Worm (Caenorhabditis elegans) whole organism, late embryonic: Measurements from ENCODE around the gene oac-14.

Experiments
- F13H6.1 ChIP-seq: sonication (generic microtip); optimal IDR thresholded peaks from 2 replicates; lab custom pipeline; 2016; ENCODE audit warnings: missing genetic modification characterization, missing compliant biosample characterization
- K09A11.1 ChIP-seq: sonication (generic microtip); optimal IDR thresholded peaks from 2 replicates; lab custom pipeline; 2017; ENCODE audit warnings: antibody characterized with exemption, mild to moderate bottlenecking, missing genetic modification characterization, missing compliant biosample characterization; ENCODE audit not compliant: insufficient read depth
- T23F11.4 ChIP-seq: fragments of 200-800 bp; sonication (Bioruptor generic); optimal IDR thresholded peaks from 2 replicates; lab custom pipeline; 2018; ENCODE audit warnings: mild to moderate bottlenecking, missing genetic modification characterization, missing compliant biosample characterization
- Y22D7AL.16 ChIP-seq: sonication (generic microtip); optimal IDR thresholded peaks from 2 replicates; lab custom pipeline; 2016; ENCODE audit warnings: missing genetic modification characterization, missing compliant biosample characterization
- ama-1 ChIP-seq: fragments of 150-350 bp; optimal IDR thresholded peaks from 2 replicates; lab custom pipeline; 2014
- ceh-14 ChIP-seq: sonication (generic microtip); optimal IDR thresholded peaks from 2 replicates; lab custom pipeline; 2016; ENCODE audit warnings: missing genotype, missing genetic modification characterization, missing compliant biosample characterization
- ceh-19 ChIP-seq: fragments of 200-800 bp; sonication (Bioruptor generic); optimal IDR thresholded peaks from 2 replicates; lab custom pipeline; 2018; ENCODE audit warnings: mild to moderate bottlenecking, missing genetic modification characterization, missing compliant biosample characterization
- ceh-2 ChIP-seq: sonication (generic microtip); optimal IDR thresholded peaks from 2 replicates; lab custom pipeline; 2016; ENCODE audit warnings: missing genotype, missing genetic modification characterization, missing compliant biosample characterization
- ceh-24 ChIP-seq: sonication (generic microtip); optimal IDR thresholded peaks from 2 replicates; lab custom pipeline; 2016; ENCODE audit warnings: mild to moderate bottlenecking, missing genetic modification characterization, missing compliant biosample characterization
- ceh-30 ChIP-seq: fragments of 150-350 bp; optimal IDR thresholded peaks from 2 replicates; lab custom pipeline; 2014; ENCODE audit warnings: missing biosample characterization, missing genetic modification characterization
- ceh-31 ChIP-seq: sonication (generic microtip); optimal IDR thresholded peaks from 2 replicates; lab custom pipeline; 2016; ENCODE audit warnings: missing genetic modification characterization, missing compliant biosample characterization
- ceh-34 ChIP-seq: sonication (generic microtip); optimal IDR thresholded peaks from 2 replicates; lab custom pipeline; 2016; ENCODE audit warnings: mild to moderate bottlenecking, missing genetic modification characterization, missing compliant biosample characterization
- ceh-45 ChIP-seq: fragments of 200-800 bp; sonication (Bioruptor generic); IDR thresholded peaks from 2 replicates; pipeline ENCODE4 v1.3.6; 2022; ENCODE audit warnings: missing genetic modification reagents, missing genetic modification characterization, missing compliant biosample characterization
- ceh-48 ChIP-seq: sonication (generic microtip); optimal IDR thresholded peaks from 2 replicates; lab custom pipeline; 2016; ENCODE audit warnings: missing genetic modification characterization, inconsistent platforms, missing compliant biosample characterization
- ceh-6 ChIP-seq: fragments of 200-800 bp; sonication (Bioruptor generic); optimal IDR thresholded peaks from 2 replicates; lab custom pipeline; 2018; ENCODE audit warnings: mild to moderate bottlenecking, missing genetic modification characterization, missing compliant biosample characterization
- che-1 ChIP-seq: sonication (generic microtip); optimal IDR thresholded peaks from 2 replicates; lab custom pipeline; 2016; ENCODE audit warnings: mild to moderate bottlenecking, missing genetic modification characterization, missing compliant biosample characterization
- dmd-4 ChIP-seq: sonication (generic microtip); optimal IDR thresholded peaks from 2 replicates; lab custom pipeline; 2016; ENCODE audit warnings: borderline replicate concordance, missing genetic modification characterization, missing compliant biosample characterization
- dve-1 ChIP-seq: sonication (generic microtip); optimal IDR thresholded peaks from 2 replicates; lab custom pipeline; 2017; ENCODE audit warnings: antibody characterized with exemption, mild to moderate bottlenecking, missing genetic modification characterization, missing compliant biosample characterization
- elt-2 ChIP-seq: sonication (generic microtip); optimal IDR thresholded peaks from 2 replicates; lab custom pipeline; 2016; ENCODE audit warnings: missing genetic modification reagents, missing genetic modification characterization, missing compliant biosample characterization
- elt-4 ChIP-seq: sonication (generic microtip); optimal IDR thresholded peaks from 2 replicates; lab custom pipeline; 2016; ENCODE audit warnings: missing genetic modification characterization, missing compliant biosample characterization
- eyg-1 ChIP-seq: sonication (generic microtip); optimal IDR thresholded peaks from 2 replicates; lab custom pipeline; 2016; ENCODE audit warnings: missing genotype, missing genetic modification characterization, missing compliant biosample characterization
- fax-1 ChIP-seq: sonication (generic microtip); optimal IDR thresholded peaks from 2 replicates; lab custom pipeline; 2016; ENCODE audit warnings: missing genotype, missing genetic modification characterization, missing compliant biosample characterization
- fkh-10 ChIP-seq: fragments of 150-350 bp; optimal IDR thresholded peaks from 2 replicates; lab custom pipeline; 2014; ENCODE audit warnings: missing biosample characterization, missing genetic modification reagents, missing genetic modification characterization
- hlh-13 ChIP-seq: fragments of 200-800 bp; sonication (Bioruptor generic); optimal IDR thresholded peaks from 2 replicates; lab custom pipeline; 2018; ENCODE audit warnings: mild to moderate bottlenecking, missing genetic modification characterization, missing compliant biosample characterization
- hlh-15 ChIP-seq: sonication (generic microtip); optimal IDR thresholded peaks from 2 replicates; lab custom pipeline; 2016; ENCODE audit warnings: missing genetic modification characterization, missing compliant biosample characterization
- hlh-30 ChIP-seq: sonication (generic microtip); optimal IDR thresholded peaks from 2 replicates; lab custom pipeline; 2017; ENCODE audit warnings: antibody characterized with exemption, missing genetic modification characterization, missing compliant biosample characterization; ENCODE audit not compliant: insufficient read depth
- hlh-8 ChIP-seq: sonication (generic microtip); optimal IDR thresholded peaks from 2 replicates; lab custom pipeline; 2016; ENCODE audit warnings: missing genotype, missing genetic modification characterization, missing compliant biosample characterization
- madf-2 ChIP-seq: sonication (generic microtip); optimal IDR thresholded peaks from 2 replicates; lab custom pipeline; 2017; ENCODE audit warnings: missing genetic modification characterization, missing compliant biosample characterization
- nhr-11 ChIP-seq: fragments of 150-350 bp; optimal IDR thresholded peaks from 2 replicates; lab custom pipeline; 2014; ENCODE audit warnings: missing biosample characterization, missing genetic modification characterization
- nhr-232 ChIP-seq: sonication (generic microtip); optimal IDR thresholded peaks from 2 replicates; lab custom pipeline; 2016; ENCODE audit warnings: missing genetic modification characterization, missing compliant biosample characterization
- npax-4 ChIP-seq: sonication (generic microtip); optimal IDR thresholded peaks from 2 replicates; lab custom pipeline; 2016; ENCODE audit warnings: missing genetic modification characterization, missing compliant biosample characterization
- odd-2 ChIP-seq: sonication (generic microtip); optimal IDR thresholded peaks from 2 replicates; lab custom pipeline; 2017; ENCODE audit warnings: antibody characterized with exemption, mild to moderate bottlenecking, missing genetic modification characterization, missing compliant biosample characterization
- pqm-1 ChIP-seq: sonication (generic microtip); optimal IDR thresholded peaks from 2 replicates; lab custom pipeline; 2016; ENCODE audit warnings: missing genetic modification characterization, missing compliant biosample characterization
- ref-2 ChIP-seq: sonication (generic microtip); optimal IDR thresholded peaks from 2 replicates; lab custom pipeline; 2016; ENCODE audit warnings: missing genetic modification characterization, missing compliant biosample characterization
- sox-2 ChIP-seq: fragments of 200-800 bp; sonication (Bioruptor generic); IDR thresholded peaks from 2 replicates; pipeline ENCODE4 v1.3.6; 2022; ENCODE audit warnings: missing genetic modification reagents, missing genetic modification characterization, missing compliant biosample characterization
- sox-4 ChIP-seq: sonication (generic microtip); optimal IDR thresholded peaks from 2 replicates; lab custom pipeline; 2017; ENCODE audit warnings: mild to moderate bottlenecking, missing genetic modification characterization, inconsistent platforms, missing compliant biosample characterization
- tbx-2 ChIP-seq: sonication (generic microtip); optimal IDR thresholded peaks from 2 replicates; lab custom pipeline; 2016; ENCODE audit warnings: missing genetic modification characterization, missing compliant biosample characterization
- ttx-3 ChIP-seq: sonication (generic microtip); optimal IDR thresholded peaks from 2 replicates; lab custom pipeline; 2016; ENCODE audit warnings: missing genetic modification reagents, missing genetic modification characterization, missing compliant biosample characterization
- unc-3 ChIP-seq, 2 experiments: fragments of 200-800 bp in 1 of 2; sonication (Bioruptor generic) in 1 of 2; sonication (generic microtip) in 1 of 2; conservative IDR thresholded peaks in 1 of 2; optimal IDR thresholded peaks in 1 of 2; 2 replicates each; pipeline versions ENCODE4 v1.3.6 to Lab custom; 2016 to 2022; ENCODE audit warnings: missing compliant biosample characterization in 2 of 2, missing genetic modification characterization in 2 of 2, missing genetic modification reagents in 1 of 2
- unc-42 ChIP-seq: sonication (generic microtip); optimal IDR thresholded peaks from 2 replicates; lab custom pipeline; 2016; ENCODE audit warnings: missing genotype, missing genetic modification characterization, missing compliant biosample characterization
- unc-55 ChIP-seq: sonication (generic microtip); optimal IDR thresholded peaks from 2 replicates; lab custom pipeline; 2017; ENCODE audit warnings: missing biosample characterization, missing genetic modification reagents, missing genetic modification characterization
- unc-86 ChIP-seq: sonication (generic microtip); optimal IDR thresholded peaks from 2 replicates; lab custom pipeline; 2016; ENCODE audit warnings: missing genetic modification characterization, missing compliant biosample characterization
- zip-5 ChIP-seq: sonication (generic microtip); optimal IDR thresholded peaks from 2 replicates; lab custom pipeline; 2016; ENCODE audit warnings: missing genetic modification characterization, missing compliant biosample characterization

Gene oac-14

DNA sequence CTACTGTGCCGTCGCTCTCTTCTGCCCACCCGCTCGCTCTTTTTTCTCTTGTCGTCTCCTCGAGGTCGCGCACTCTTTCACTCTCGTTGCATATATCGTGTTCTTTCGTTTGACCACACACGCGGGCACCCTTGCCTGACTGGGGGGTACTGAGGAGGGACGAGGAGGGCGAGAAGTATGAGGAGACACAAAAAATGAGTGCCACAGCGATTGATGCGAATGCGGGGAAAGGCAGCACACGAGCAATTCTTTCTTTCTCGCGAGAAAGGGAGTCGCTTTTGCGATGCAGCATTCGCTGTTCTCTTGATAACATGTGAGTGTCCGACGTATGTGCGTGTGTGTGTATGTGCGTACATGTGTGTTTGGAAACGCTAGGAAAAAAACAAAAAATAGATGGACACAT, 46.7 kb upstream of the oac-14 start (continued):
- TF ChIP-seq dmd-4 (tag; lab: Kevin White, UChicago) (peak; percentile 66), ceh-48 (tag; lab: Kevin White, UChicago) (peak; percentile 2), ceh-31 (tag; lab: Kevin White, UChicago) (peak; percentile 77), unc-86 (tag; lab: Kevin White, UChicago) (peak; percentile 32), Y22D7AL.16 (tag; lab: Kevin White, UChicago) (peak; percentile 48), hlh-15 (no peak), hlh-30 (tag; lab: Kevin White, UChicago) (peak; percentile 68), ceh-45 (GFP tag; lab: Robert Waterston, UW) (no peak), npax-4 (tag; lab: Kevin White, UChicago) (no peak), ceh-2 (peak; percentile 57), unc-42 (tag; lab: Kevin White, UChicago) (peak; percentile 71), hlh-13 (no peak), nhr-232 (tag; lab: Kevin White, UChicago) (peak; percentile 20), zip-5 (no peak), nhr-11 (tag; lab: Kevin White, UChicago) (no peak), ceh-34 (tag; lab: Kevin White, UChicago) (peak; percentile 87), ama-1 (no peak), F13H6.1 (peak; percentile 70), unc-55 (GFP tag; lab: Kevin White, UChicago) (peak; percentile 41), fkh-10 (no peak), ceh-14 (tag; lab: Kevin White, UChicago) (peak; percentile 61), dve-1 (tag; lab: Kevin White, UChicago) (no peak), elt-2 (tag; lab: Kevin White, UChicago) (peak; percentile 79), pqm-1 (tag; lab: Kevin White, UChicago) (peak; percentile 44), K09A11.1 (tag; lab: Kevin White, UChicago) (no peak), fax-1 (tag; lab: Kevin White, UChicago) (peak; percentile 65), tbx-2 (tag; lab: Kevin White, UChicago) (peak; percentile 92), madf-2 (peak; percentile 98), ref-2 (tag; lab: Kevin White, UChicago) (peak; percentile 73), ceh-19 (no peak), unc-3 (GFP tag; conservative IDR thresholded peaks at IDR 0.05; lab: Robert Waterston, UW) (no peak), unc-3 (tag; optimal IDR thresholded peaks at IDR 0.05; lab: Kevin White, UChicago) (no peak), sox-4 (tag; lab: Kevin White, UChicago) (no peak), eyg-1 (tag; lab: Kevin White, UChicago) (no peak), elt-4 (no peak)

DNA sequence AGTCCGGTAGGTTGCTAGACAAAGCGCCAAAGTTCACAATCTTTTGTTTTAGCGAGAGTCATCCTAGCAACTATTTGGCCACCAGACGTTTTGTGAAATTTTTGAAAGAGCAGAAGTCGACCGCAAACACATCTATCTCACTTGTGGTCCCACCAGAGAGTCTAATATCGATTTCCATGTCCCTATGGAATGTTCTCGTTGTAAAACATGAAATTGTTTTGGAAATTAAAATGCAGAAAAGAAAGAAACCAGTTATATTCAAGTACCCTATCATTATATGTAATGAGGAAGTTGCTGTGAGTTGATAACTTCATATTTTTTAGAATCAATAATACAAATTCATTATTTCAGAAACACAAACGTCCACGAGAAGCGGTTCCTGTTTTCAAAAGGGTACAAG, 42.9 kb upstream of the oac-14 start:
- TF ChIP-seq ceh-24 (no peak), odd-2 (tag; lab: Kevin White, UChicago) (no peak), ceh-2 (no peak)

DNA sequence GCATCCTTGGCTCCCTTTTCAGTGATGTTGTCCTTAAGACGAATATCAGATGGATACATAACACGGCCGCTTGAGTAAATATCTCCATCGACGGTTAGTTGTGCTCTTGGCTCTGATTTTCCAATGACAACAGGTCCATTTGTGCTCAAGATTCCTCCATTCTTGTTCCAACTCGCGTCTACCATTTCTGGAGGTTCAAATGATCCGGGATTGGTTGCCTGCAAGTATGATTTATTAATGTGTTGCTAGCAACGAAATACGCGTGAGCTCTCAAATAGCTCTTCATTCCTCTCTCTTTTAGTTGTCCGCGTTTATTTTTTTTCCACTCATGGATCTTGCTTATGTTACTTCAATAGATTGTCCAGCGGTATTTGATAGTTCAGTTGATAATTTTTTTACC, 41.9 kb upstream of the oac-14 start, which contains the start of gene arrd-28:
Gene arrd-28, plus strand, starts transcription at position 301 of the 400 bp plus-strand sequence.
- TF ChIP-seq ceh-24, result no peak
- no peak for TF ChIP-seq che-1
- TF ChIP-seq sox-2 (GFP tag; lab: Robert Waterston, UW), result no peak
- no peak for TF ChIP-seq T23F11.4
- TF ChIP-seq ttx-3 (tag; lab: Kevin White, UChicago), result no peak
- TF ChIP-seq hlh-8 (tag; lab: Kevin White, UChicago), result no peak
- no peak for TF ChIP-seq ceh-30 (tag; lab: Kevin White, UChicago)
- TF ChIP-seq elt-4, result no peak
- no peak for TF ChIP-seq ceh-6 (GFP tag; lab: Kevin White, UChicago)
